Worm (Caenorhabditis elegans) whole organism, L1 larva: ENCODE data around the gene gldi-1.

ENCODE experiments used
- C34B4.2 ChIP-seq: sonication (generic microtip); optimal IDR thresholded peaks from 2 replicates; lab custom pipeline; 2017; ENCODE audit warnings: mild to moderate bottlenecking, missing genetic modification characterization, missing compliant biosample characterization
- mep-1 ChIP-seq: fragments of 150-350 bp; optimal IDR thresholded peaks from 2 replicates; lab custom pipeline; 2014; ENCODE audit warnings: missing biosample characterization, missing genetic modification characterization

- TF ChIP-seq mep-1 (tag; lab: Kevin White, UChicago) (no peak), C34B4.2 (tag; lab: Kevin White, UChicago) (no peak)
These were observed 25.1 kb upstream of the gldi-1 start, which contains the start of gene srh-105 for ce11 chrII:509230-509629.
